Worm (Caenorhabditis elegans): Measurements from ENCODE around the gene srx-10.

DNA sequence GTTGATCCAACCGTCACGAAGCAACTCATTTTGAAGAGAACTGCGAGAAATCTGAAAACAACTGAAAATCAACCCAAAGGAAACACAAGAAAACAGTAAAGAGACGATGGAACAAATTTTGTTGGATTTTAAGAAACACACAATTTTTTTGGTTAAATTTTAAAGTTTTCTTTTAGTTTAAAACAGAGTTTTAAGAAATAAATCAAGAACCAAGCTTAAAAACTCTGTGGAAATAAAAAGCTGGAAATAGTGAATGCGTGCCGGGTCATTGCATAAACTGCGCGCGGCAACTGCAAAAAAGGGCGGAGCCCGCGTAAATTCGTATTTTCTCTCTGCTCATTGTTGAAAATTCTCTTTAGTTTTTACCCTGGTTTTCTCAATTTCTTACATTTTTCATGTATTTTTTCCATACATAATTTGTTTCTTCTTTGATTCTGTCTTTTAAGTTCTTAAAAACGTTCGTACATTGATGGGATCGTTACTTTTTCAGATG, 15.7 kb upstream of the srx-10 start, which contains the start of the genes algn-13 and R10D12.13:
- no peak for TF ChIP-seq him-1 (tag; optimal IDR thresholded peaks at IDR 0.05)
- TF ChIP-seq W03F9.2 (tag; optimal IDR thresholded peaks at IDR 0.05): peak; percentile 78

Data from whole organism, L4/young adult.